Worm (Caenorhabditis elegans) whole organism, L4 larva: ENCODE measurements around the gene C25G4.2.
"Not testable (repeated sequence)": the region's sequence is repeated elsewhere in the genome, so short reads cannot be mapped to it uniquely, and the experiment has no call there.

Experiments used
- F26F4.8 ChIP-seq: fragments of 200-800 bp; sonication (Bioruptor generic); conservative IDR thresholded peaks from 2 replicates; pipeline ENCODE4 v1.3.6; 2022; ENCODE audit warnings: missing genetic modification characterization, missing compliant biosample characterization
- F44E2.7 ChIP-seq: fragments of 200-800 bp; sonication (Bioruptor generic); IDR thresholded peaks from 2 replicates; pipeline ENCODE4 v2.1.2; 2022; ENCODE audit warnings: missing genetic modification characterization, missing compliant biosample characterization
- R02D3.7 ChIP-seq: fragments of 150-350 bp; sonication (generic microtip); optimal IDR thresholded peaks from 3 replicates; lab custom pipeline; 2014; ENCODE audit warnings: missing biosample characterization, missing genetic modification characterization
- T20F7.1 ChIP-seq: fragments of 200-800 bp; sonication (Bioruptor generic); optimal IDR thresholded peaks from 2 replicates; lab custom pipeline; 2018; ENCODE audit warnings: mild to moderate bottlenecking, missing genetic modification characterization, missing compliant biosample characterization
- T26A8.4 ChIP-seq: fragments of 200-800 bp; sonication (Bioruptor generic); IDR thresholded peaks from 2 replicates; pipeline ENCODE4 v1.3.6; 2022; ENCODE audit warnings: missing genetic modification characterization, missing compliant biosample characterization
- Y5F2A.4 ChIP-seq: fragments of 200-800 bp; sonication (Bioruptor generic); optimal IDR thresholded peaks from 2 replicates; lab custom pipeline; 2018; ENCODE audit warnings: mild to moderate bottlenecking, missing genetic modification characterization, missing compliant biosample characterization
- ama-1 ChIP-seq: fragments of 150-350 bp; optimal IDR thresholded peaks from 2 replicates; lab custom pipeline; 2014; ENCODE audit warnings: inconsistent platforms, mixed read lengths
- arid-1 ChIP-seq: fragments of 200-800 bp; sonication (Bioruptor generic); conservative IDR thresholded peaks from 2 replicates; pipeline ENCODE4 v1.3.6; 2022; ENCODE audit warnings: missing genetic modification reagents, missing genetic modification characterization, missing compliant biosample characterization
- attf-4 ChIP-seq: sonication (generic microtip); optimal IDR thresholded peaks from 3 replicates; lab custom pipeline; 2017; ENCODE audit warnings: missing biosample characterization, missing genetic modification characterization
- ceh-28 ChIP-seq: fragments of 150-350 bp; optimal IDR thresholded peaks from 2 replicates; lab custom pipeline; 2014; ENCODE audit warnings: missing biosample characterization, missing genetic modification reagents, missing genetic modification characterization
- ceh-44 ChIP-seq: fragments of 200-800 bp; sonication (Bioruptor generic); IDR thresholded peaks from 2 replicates; pipeline ENCODE4 v1.3.6; 2022; ENCODE audit warnings: missing genetic modification reagents, missing genetic modification characterization, missing compliant biosample characterization
- cey-2 ChIP-seq: sonication (generic microtip); optimal IDR thresholded peaks from 3 replicates; lab custom pipeline; 2017; ENCODE audit warnings: missing genetic modification characterization, mild to moderate bottlenecking, missing compliant biosample characterization, antibody characterized with exemption, borderline replicate concordance; ENCODE audit not compliant: insufficient read depth
- ctbp-1 ChIP-seq: fragments of 200-800 bp; sonication (Bioruptor generic); IDR thresholded peaks from 2 replicates; pipeline ENCODE4 v1.3.6; 2022; ENCODE audit warnings: missing genetic modification reagents, missing genetic modification characterization, missing compliant biosample characterization
- dmd-8 ChIP-seq: fragments of 200-800 bp; sonication (Bioruptor generic); IDR thresholded peaks from 2 replicates; pipeline ENCODE4 v1.3.6; 2022; ENCODE audit warnings: missing genetic modification characterization, missing compliant biosample characterization
- dpl-1 ChIP-seq: fragments of 150-350 bp; optimal IDR thresholded peaks from 2 replicates; lab custom pipeline; 2014; ENCODE audit warnings: missing biosample characterization, missing genetic modification reagents, missing genetic modification characterization
- egl-43 ChIP-seq: fragments of 200-800 bp; sonication (Bioruptor generic); IDR thresholded peaks from 2 replicates; pipeline ENCODE4 v1.3.6; 2022; ENCODE audit warnings: missing genetic modification reagents, missing genetic modification characterization, missing compliant biosample characterization
- fkh-10 ChIP-seq: fragments of 150-350 bp; optimal IDR thresholded peaks from 2 replicates; lab custom pipeline; 2014; ENCODE audit warnings: missing biosample characterization, missing genetic modification reagents, missing genetic modification characterization
- hif-1 ChIP-seq, 2 experiments: sonication (generic microtip); optimal IDR thresholded peaks; 2 replicates each; lab custom pipeline; 2016 to 2017; ENCODE audit warnings: missing compliant biosample characterization in 2 of 2, missing genetic modification characterization in 2 of 2, missing genetic modification reagents in 2 of 2, missing genotype in 2 of 2, mild to moderate bottlenecking in 1 of 2
- hlh-11 ChIP-seq: fragments of 200-800 bp; sonication (Bioruptor generic); optimal IDR thresholded peaks from 2 replicates; lab custom pipeline; 2018; ENCODE audit warnings: mild to moderate bottlenecking, missing genetic modification characterization, missing compliant biosample characterization
- hlh-30 ChIP-seq: sonication (generic microtip); optimal IDR thresholded peaks from 2 replicates; lab custom pipeline; 2017; ENCODE audit warnings: antibody characterized with exemption, mild to moderate bottlenecking, missing genetic modification characterization, missing compliant biosample characterization; ENCODE audit not compliant: insufficient read depth
- hmg-1.1 ChIP-seq: fragments of 200-800 bp; sonication (Bioruptor generic); IDR thresholded peaks from 2 replicates; pipeline ENCODE4 v1.3.6; 2022; ENCODE audit warnings: missing genetic modification reagents, missing genetic modification characterization, missing compliant biosample characterization
- lin-13 ChIP-seq: fragments of 150-350 bp; optimal IDR thresholded peaks from 2 replicates; lab custom pipeline; 2014; ENCODE audit warnings: missing biosample characterization, missing genetic modification reagents, missing genetic modification characterization
- lin-15B ChIP-seq: fragments of 150-350 bp; sonication (generic microtip); optimal IDR thresholded peaks from 3 replicates; lab custom pipeline; 2014; ENCODE audit warnings: missing biosample characterization, missing genetic modification characterization
- lin-39 ChIP-seq: fragments of 150-350 bp; optimal IDR thresholded peaks from 2 replicates; lab custom pipeline; 2014; ENCODE audit warnings: missing biosample characterization, missing genetic modification reagents, missing genetic modification characterization
- lsy-2 ChIP-seq, 2 experiments: fragments of 150-350 bp in 1 of 2; sonication (generic microtip) in 1 of 2; optimal IDR thresholded peaks; 2 replicates each; lab custom pipeline; 2014 to 2017; ENCODE audit warnings: missing biosample characterization in 2 of 2, missing genetic modification characterization in 2 of 2
- mdl-1 ChIP-seq, 2 experiments: fragments of 150-350 bp in 1 of 2; sonication (generic microtip) in 1 of 2; optimal IDR thresholded peaks; 2 replicates each; lab custom pipeline; 2014 to 2017; ENCODE audit warnings: missing biosample characterization in 2 of 2, missing genetic modification characterization in 2 of 2
- mdt-29 ChIP-seq: fragments of 200-800 bp; sonication (Bioruptor generic); IDR thresholded peaks from 2 replicates; pipeline ENCODE4 v1.3.6; 2022; ENCODE audit warnings: missing genetic modification reagents, missing genetic modification characterization, missing compliant biosample characterization
- mes-2 ChIP-seq: sonication (generic microtip); optimal IDR thresholded peaks from 2 replicates; lab custom pipeline; 2016; ENCODE audit warnings: missing genotype, mild to moderate bottlenecking, missing genetic modification characterization, missing compliant biosample characterization; ENCODE audit not compliant: poor library complexity, severe bottlenecking
- mxl-2 ChIP-seq: fragments of 200-800 bp; sonication (Bioruptor generic); conservative IDR thresholded peaks from 2 replicates; pipeline ENCODE4 v1.3.6; 2022; ENCODE audit warnings: missing genetic modification reagents, missing genetic modification characterization, missing compliant biosample characterization
- mxl-3 ChIP-seq: fragments of 200-800 bp; sonication (Bioruptor generic); optimal IDR thresholded peaks from 2 replicates; lab custom pipeline; 2018; ENCODE audit warnings: mild to moderate bottlenecking, missing genetic modification characterization, missing compliant biosample characterization
- nhr-25 ChIP-seq: sonication (generic microtip); optimal IDR thresholded peaks from 2 replicates; lab custom pipeline; 2017; ENCODE audit warnings: missing genetic modification characterization, mild to moderate bottlenecking, missing compliant biosample characterization, antibody characterized with exemption, moderate library complexity, borderline replicate concordance; ENCODE audit not compliant: insufficient read depth
- nhr-28 ChIP-seq: fragments of 150-350 bp; optimal IDR thresholded peaks from 2 replicates; lab custom pipeline; 2014; ENCODE audit warnings: missing biosample characterization, missing genetic modification characterization
- nhr-48 ChIP-seq: sonication (generic microtip); optimal IDR thresholded peaks from 2 replicates; lab custom pipeline; 2016; ENCODE audit warnings: mild to moderate bottlenecking, missing genetic modification characterization, missing compliant biosample characterization
- nhr-6 ChIP-seq: fragments of 150-350 bp; optimal IDR thresholded peaks from 2 replicates; lab custom pipeline; 2014; ENCODE audit warnings: missing biosample characterization, missing genetic modification characterization
- snpc-1.2 ChIP-seq: fragments of 200-800 bp; sonication (Bioruptor generic); IDR thresholded peaks from 2 replicates; pipeline ENCODE4 v1.3.6; 2022; ENCODE audit warnings: missing genetic modification reagents, missing genetic modification characterization, missing compliant biosample characterization
- spr-1 ChIP-seq: sonication (generic microtip); optimal IDR thresholded peaks from 2 replicates; lab custom pipeline; 2016; ENCODE audit warnings: mild to moderate bottlenecking, missing genetic modification characterization, missing compliant biosample characterization
- tra-1 ChIP-seq: fragments of 200-800 bp; sonication (Bioruptor generic); IDR thresholded peaks from 2 replicates; pipeline ENCODE4 v1.3.6; 2022; ENCODE audit warnings: missing genetic modification reagents, missing genetic modification characterization, missing compliant biosample characterization
- zfp-2 ChIP-seq: sonication (generic microtip); optimal IDR thresholded peaks from 2 replicates; lab custom pipeline; 2016; ENCODE audit warnings: mild to moderate bottlenecking, missing genetic modification characterization, missing compliant biosample characterization
- zip-2 ChIP-seq: fragments of 150-350 bp; optimal IDR thresholded peaks from 2 replicates; lab custom pipeline; 2014; ENCODE audit warnings: missing biosample characterization, missing genetic modification characterization
- ztf-11 ChIP-seq: fragments of 150-350 bp; optimal IDR thresholded peaks from 2 replicates; lab custom pipeline; 2014; ENCODE audit warnings: missing biosample characterization, missing genetic modification characterization

The C25G4.2 gene

DNA sequence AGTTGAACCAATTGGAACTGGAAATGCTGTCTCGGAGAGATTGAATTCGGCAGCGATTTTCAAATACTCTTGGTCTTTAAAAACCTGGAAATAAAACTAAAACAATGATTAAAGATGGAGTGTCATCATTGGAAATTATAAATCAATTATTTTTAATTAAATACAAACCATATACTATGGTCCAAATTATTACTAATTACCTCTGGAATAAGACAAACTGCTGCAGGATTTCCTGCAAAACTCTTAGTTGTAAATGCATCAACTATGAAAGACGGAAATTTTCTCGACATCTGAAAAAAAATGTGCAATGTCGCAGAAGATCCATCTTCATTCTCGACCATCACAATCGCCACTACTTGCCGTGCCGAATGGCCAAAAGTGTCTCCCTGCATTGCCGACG lies 34.9 kb upstream of the C25G4.2 start, which contains the start of gene igdb-1:
Gene igdb-1, plus strand, starts transcription at position 301 of the 400 bp plus-strand sequence.
- not testable (repeated sequence) for TF ChIP-seq attf-4 (tag; lab: Kevin White, UChicago); F26F4.8 (GFP tag; lab: Robert Waterston, UW); ama-1 (lab: Kevin White, UChicago)
- TF ChIP-seq, all 104 proteins: peak for 0; not testable (repeated sequence) for 104

DNA sequence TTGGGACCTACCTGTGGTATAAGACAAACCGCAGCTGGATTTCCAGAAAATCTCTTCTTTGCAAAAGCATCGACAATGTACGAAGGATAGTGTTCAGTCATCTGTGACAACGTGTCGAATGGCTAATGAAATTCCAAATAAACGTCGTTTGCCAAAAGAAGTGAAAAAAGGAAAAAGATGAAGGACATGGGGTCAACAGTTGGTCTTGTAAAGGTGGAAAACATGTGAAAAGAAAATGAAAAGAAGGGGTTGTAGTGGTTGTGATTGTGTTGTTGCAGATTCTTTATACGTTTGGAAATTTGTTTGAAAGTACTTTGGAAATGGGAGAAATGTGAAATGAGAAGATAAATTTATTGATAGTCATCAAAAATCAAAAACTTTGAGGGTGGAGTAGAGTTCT lies 33.1 kb upstream of the C25G4.2 start, which contains the start of gene T04A11.1:
Gene T04A11.1, minus strand, starts transcription at position 101 of the 400 bp plus-strand sequence.
- TF ChIP-seq lin-15B (tag; lab: Kevin White, UChicago); lin-13 (GFP tag; lab: Kevin White, UChicago); F44E2.7 (GFP tag; lab: Robert Waterston, UW): not testable (repeated sequence)

DNA sequence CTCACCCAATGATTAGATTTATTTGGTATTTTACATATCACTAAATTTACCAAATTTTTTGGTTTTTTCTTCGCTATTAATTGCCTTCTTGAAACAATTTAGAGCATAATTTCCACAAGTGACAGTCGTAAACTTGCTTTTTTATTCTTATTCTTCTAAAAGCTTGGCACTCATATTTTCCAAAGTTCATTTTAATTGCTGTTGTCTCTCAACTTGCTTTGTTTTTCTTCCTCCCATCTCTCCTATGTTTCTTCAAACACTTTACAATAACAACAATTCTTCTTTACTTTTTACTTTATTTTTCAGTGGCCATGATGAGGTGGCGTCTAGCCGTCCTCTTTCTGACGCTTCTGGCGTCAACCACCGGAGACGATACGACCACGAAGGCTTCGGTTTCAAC lies 24.5 kb upstream of the C25G4.2 start, which contains the start of gene igdb-2:
Gene igdb-2, plus strand, starts transcription at position 301 of the 400 bp plus-strand sequence.
- TF ChIP-seq tra-1 (GFP tag; lab: Robert Waterston, UW): no peak
- TF ChIP-seq hlh-11 (tag; lab: Kevin White, UChicago): no peak
- no peak for TF ChIP-seq dmd-8
- no peak for TF ChIP-seq hif-1 (tag; optimal IDR thresholded peaks at IDR 0.05; lab: Kevin White, UChicago)
- no peak for TF ChIP-seq ztf-11
- no peak for TF ChIP-seq mdt-29 (GFP tag; lab: Robert Waterston, UW)
- TF ChIP-seq ceh-44 (GFP tag; lab: Robert Waterston, UW): no peak
- no peak for TF ChIP-seq mxl-3
- no peak for TF ChIP-seq lin-13 (GFP tag; lab: Kevin White, UChicago)
- TF ChIP-seq lin-39 (tag; lab: Kevin White, UChicago): no peak
- TF ChIP-seq F26F4.8 (GFP tag; lab: Robert Waterston, UW): no peak
- TF ChIP-seq lsy-2 (tag; optimal IDR thresholded peaks at IDR 0.05; lab: Kevin White, UChicago): no peak

DNA sequence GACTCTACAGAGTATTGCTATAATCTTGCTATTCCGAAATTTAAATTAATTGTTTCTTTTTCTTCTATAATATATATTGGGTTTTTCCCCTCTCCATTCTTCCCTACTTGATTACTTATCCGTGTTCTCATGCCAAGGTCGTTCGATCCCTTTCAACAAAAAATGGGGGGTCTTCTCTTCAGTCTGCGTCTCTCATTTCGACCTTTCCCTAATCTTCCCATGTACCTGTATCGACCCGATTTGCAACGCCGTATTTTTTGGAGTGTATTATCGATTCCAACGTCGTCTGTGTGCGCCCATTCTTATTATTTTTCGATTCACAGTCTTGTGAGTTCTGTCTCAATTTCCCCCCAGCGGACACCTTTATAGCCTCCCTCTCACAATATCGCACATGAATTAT lies 23.9 kb upstream of the C25G4.2 start:
- TF ChIP-seq nhr-25 (tag; lab: Kevin White, UChicago) (peak; percentile 55), nhr-28 (tag; lab: Kevin White, UChicago) (peak; percentile 54), lin-15B (tag; lab: Kevin White, UChicago) (no peak)

DNA sequence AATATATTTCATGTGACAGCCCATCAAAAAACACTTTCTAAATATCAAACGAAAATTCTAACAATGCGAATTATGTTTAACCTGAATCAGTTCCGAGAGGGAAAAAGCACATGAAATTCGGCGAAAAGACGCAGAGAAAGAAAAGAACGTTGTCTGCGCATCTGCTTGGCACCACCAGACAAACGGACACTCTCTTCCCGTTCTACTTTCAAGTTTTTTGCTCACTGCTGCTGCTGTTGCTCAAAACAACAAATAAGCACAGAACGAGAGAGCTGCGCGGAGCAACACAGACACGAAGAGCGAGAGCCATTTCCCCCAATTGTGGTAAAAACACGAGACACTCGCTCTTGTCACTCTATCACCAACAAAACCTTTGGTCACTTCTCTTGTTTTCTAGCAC lies 21.0 kb upstream of the C25G4.2 start:
- TF ChIP-seq ctbp-1 (GFP tag; lab: Robert Waterston, UW): no peak
- no peak for TF ChIP-seq nhr-6 (tag; lab: Kevin White, UChicago)
- TF ChIP-seq R02D3.7: no peak
- no peak for TF ChIP-seq nhr-28 (tag; lab: Kevin White, UChicago)
- no peak for TF ChIP-seq mxl-2 (GFP tag; lab: Robert Waterston, UW)
- peak; percentile 57 for TF ChIP-seq hlh-30 (tag; lab: Kevin White, UChicago)
- no peak for TF ChIP-seq zip-2 (tag; lab: Kevin White, UChicago)
- no peak for TF ChIP-seq T20F7.1 (GFP tag; lab: Kevin White, UChicago)
- TF ChIP-seq arid-1 (GFP tag; lab: Robert Waterston, UW): no peak
- no peak for TF ChIP-seq ztf-11
- TF ChIP-seq fkh-10: peak; percentile 47
- TF ChIP-seq hmg-1.1 (GFP tag; lab: Robert Waterston, UW): peak; percentile 48; the same call in 1 of the 2 replicates
- no peak for TF ChIP-seq Y5F2A.4 (GFP tag; lab: Kevin White, UChicago)
- no peak for TF ChIP-seq T26A8.4 (GFP tag; lab: Robert Waterston, UW)
- TF ChIP-seq hlh-11 (tag; lab: Kevin White, UChicago): peak; percentile 12
- TF ChIP-seq spr-1 (tag; lab: Kevin White, UChicago): no peak
- TF ChIP-seq ceh-28 (tag; lab: Kevin White, UChicago): no peak
- no peak for TF ChIP-seq nhr-25 (tag; lab: Kevin White, UChicago)
- no peak for TF ChIP-seq nhr-48 (tag; lab: Kevin White, UChicago)
- TF ChIP-seq zfp-2 (tag; lab: Kevin White, UChicago): no peak
- no peak for TF ChIP-seq mdt-29 (GFP tag; lab: Robert Waterston, UW)
- TF ChIP-seq mdl-1 (tag; optimal IDR thresholded peaks at IDR 0.05; lab: Kevin White, UChicago): no peak
- TF ChIP-seq dpl-1 (GFP tag; lab: Kevin White, UChicago): no peak
- peak; percentile 33 for TF ChIP-seq mes-2 (tag; lab: Kevin White, UChicago)
- TF ChIP-seq snpc-1.2 (GFP tag; lab: Robert Waterston, UW): no peak
- no peak for TF ChIP-seq cey-2 (tag; lab: Kevin White, UChicago)
- TF ChIP-seq egl-43 (GFP tag; lab: Robert Waterston, UW): 0 out of 2 replicates have a peak, but pooled peaks have one; percentile 29
